Worm (Caenorhabditis elegans): Measurements from ENCODE around the gene F44E2.6.

ce11 chrIII:8844137-8844536 is 877 bp downstream of the F44E2.6 start:
- TF ChIP-seq hlh-30 (tag; optimal IDR thresholded peaks at IDR 0.05; ENCODE audit: insufficient read depth) (no peak), nhr-28 (tag; optimal IDR thresholded peaks at IDR 0.05) (no peak), ama-1 (optimal IDR thresholded peaks at IDR 0.05) (no peak), fos-1 (tag; optimal IDR thresholded peaks at IDR 0.05) (no peak), unc-62 (GFP tag; optimal IDR thresholded peaks at IDR 0.05 in 1 of 2) (no peak), unc-62 (tag; optimal IDR thresholded peaks at IDR 0.05) (no peak), skn-1 (tag; optimal IDR thresholded peaks at IDR 0.05) (no peak), lsy-2 (tag; optimal IDR thresholded peaks at IDR 0.05) (no peak), ceh-28 (tag; optimal IDR thresholded peaks at IDR 0.05) (no peak), cey-2 (tag; optimal IDR thresholded peaks at IDR 0.05; ENCODE audit: borderline replicate concordance, insufficient read depth) (no peak), zag-1 (tag; optimal IDR thresholded peaks at IDR 0.05) (no peak), snpc-1.2 (GFP tag; IDR thresholded peaks at IDR 0.05) (no peak), lin-39 (tag; optimal IDR thresholded peaks at IDR 0.05) (no peak)

Data from whole organism, L4 larva.